Worm (Caenorhabditis elegans): Measurements from ENCODE around the gene F23F12.12.

F23F12.12 gene

ce11 chrIII:6476380-6476779, 31.6 kb upstream of the F23F12.12 start:
- TF ChIP-seq tlp-1 (tag; optimal IDR thresholded peaks at IDR 0.05) (no peak), rnt-1 (tag; optimal IDR thresholded peaks at IDR 0.05) (no peak), mef-2 (tag; optimal IDR thresholded peaks at IDR 0.05) (no peak), mab-9 (GFP tag; IDR thresholded peaks at IDR 0.05) (no peak), sox-4 (tag; optimal IDR thresholded peaks at IDR 0.05) (no peak), snpc-4 (tag; optimal IDR thresholded peaks at IDR 0.05) (no peak), ztf-11 (tag; optimal IDR thresholded peaks at IDR 0.05) (no peak), C04F5.9 (tag; optimal IDR thresholded peaks at IDR 0.05) (no peak)

- TF ChIP-seq ces-1 (GFP tag; optimal IDR thresholded peaks at IDR 0.05) (no peak), unc-98 (GFP tag; IDR thresholded peaks at IDR 0.05) (no peak), C04F5.9 (tag; optimal IDR thresholded peaks at IDR 0.05) (no peak), pqm-1 (tag; optimal IDR thresholded peaks at IDR 0.05) (no peak), elt-3 (tag; optimal IDR thresholded peaks at IDR 0.05) (no peak), nhr-11 (tag; optimal IDR thresholded peaks at IDR 0.05) (no peak), ceh-82 (tag; optimal IDR thresholded peaks at IDR 0.05) (no peak), mep-1 (tag; optimal IDR thresholded peaks at IDR 0.05) (no peak)
Measured at ce11 chrIII:6478256-6479004, 29.5 kb upstream of the F23F12.12 start, which contains the start of gene zip-8. TSS of gene zip-8 (plus strand) at chrIII:6478955.

ce11 chrIII:6479439-6479838, 28.5 kb upstream of the F23F12.12 start:
- TF ChIP-seq lir-3 (tag; optimal IDR thresholded peaks at IDR 0.05; ENCODE audit: poor library complexity) (no peak), nhr-85 (tag) (no peak), egl-27 (tag; optimal IDR thresholded peaks at IDR 0.05) (no peak), zip-4 (GFP tag; optimal IDR thresholded peaks at IDR 0.05) (no peak), unc-62 (GFP tag; optimal IDR thresholded peaks at IDR 0.05) (no peak), rnt-1 (tag; optimal IDR thresholded peaks at IDR 0.05) (no peak), vab-15 (tag; optimal IDR thresholded peaks at IDR 0.05) (no peak), lin-14 (GFP tag; optimal IDR thresholded peaks at IDR 0.05) (no peak)

ce11 chrIII:6482918-6483317, 25.0 kb upstream of the F23F12.12 start, which contains the start of gene chtb-2:
TSS of gene chtb-2 (plus strand) at chrIII:6483218.
- TF ChIP-seq hlh-17 (GFP tag; optimal IDR thresholded peaks at IDR 0.05; ENCODE audit: borderline replicate concordance) (no peak), snu-23 (GFP tag; optimal IDR thresholded peaks at IDR 0.05) (no peak), efl-3 (GFP tag; optimal IDR thresholded peaks at IDR 0.05) (no peak), ztf-11 (tag; optimal IDR thresholded peaks at IDR 0.05) (no peak), unc-98 (GFP tag; IDR thresholded peaks at IDR 0.05) (no peak), alr-1 (tag; optimal IDR thresholded peaks at IDR 0.05; ENCODE audit: borderline replicate concordance) (no peak), vab-15 (tag; optimal IDR thresholded peaks at IDR 0.05) (no peak), mdl-1 (tag; optimal IDR thresholded peaks at IDR 0.05) (no peak), egl-13 (tag; optimal IDR thresholded peaks at IDR 0.05) (no peak), dpl-1 (GFP tag; optimal IDR thresholded peaks at IDR 0.05) (no peak), unc-30 (tag; optimal IDR thresholded peaks at IDR 0.05) (no peak), nhr-47 (tag; optimal IDR thresholded peaks at IDR 0.05) (no peak), lir-3 (tag; optimal IDR thresholded peaks at IDR 0.05; ENCODE audit: poor library complexity) (no peak), C34B4.2 (tag; optimal IDR thresholded peaks at IDR 0.05) (no peak), zip-4 (GFP tag; optimal IDR thresholded peaks at IDR 0.05) (no peak), aly-2 (tag; optimal IDR thresholded peaks at IDR 0.05) (no peak), Y116A8C.19 (tag; optimal IDR thresholded peaks at IDR 0.05; ENCODE audit: borderline replicate concordance) (no peak)
